Worm (Caenorhabditis elegans) whole organism, young adult: ENCODE measurements around the gene R03G8.3.

Source experiments
- B0336.3 ChIP-seq: fragments of 200-800 bp; sonication (Bioruptor generic); IDR thresholded peaks from 2 replicates; pipeline ENCODE4 v1.3.6; 2022; ENCODE audit warnings: missing genetic modification characterization, missing compliant biosample characterization
- cebp-2 ChIP-seq: fragments of 200-800 bp; sonication (Bioruptor generic); IDR thresholded peaks from 2 replicates; pipeline ENCODE4 v1.3.6; 2022; ENCODE audit warnings: missing genetic modification characterization, missing compliant biosample characterization
- repo-1 ChIP-seq: sonication (generic microtip); optimal IDR thresholded peaks from 2 replicates; lab custom pipeline; 2017; ENCODE audit warnings: mild to moderate bottlenecking, missing genetic modification characterization, missing compliant biosample characterization
- sdz-38 ChIP-seq: sonication (generic microtip); optimal IDR thresholded peaks from 2 replicates; lab custom pipeline; 2016; ENCODE audit warnings: missing genotype, missing genetic modification characterization, missing compliant biosample characterization
- tlf-1 ChIP-seq: fragments of 200-800 bp; sonication (Bioruptor generic); optimal IDR thresholded peaks from 2 replicates; lab custom pipeline; 2018; ENCODE audit warnings: mild to moderate bottlenecking, missing genetic modification characterization, missing compliant biosample characterization
- ztf-3 ChIP-seq: fragments of 200-800 bp; sonication (Bioruptor generic); optimal IDR thresholded peaks from 2 replicates; lab custom pipeline; 2018; ENCODE audit warnings: mild to moderate bottlenecking, missing genetic modification characterization, missing compliant biosample characterization

DNA sequence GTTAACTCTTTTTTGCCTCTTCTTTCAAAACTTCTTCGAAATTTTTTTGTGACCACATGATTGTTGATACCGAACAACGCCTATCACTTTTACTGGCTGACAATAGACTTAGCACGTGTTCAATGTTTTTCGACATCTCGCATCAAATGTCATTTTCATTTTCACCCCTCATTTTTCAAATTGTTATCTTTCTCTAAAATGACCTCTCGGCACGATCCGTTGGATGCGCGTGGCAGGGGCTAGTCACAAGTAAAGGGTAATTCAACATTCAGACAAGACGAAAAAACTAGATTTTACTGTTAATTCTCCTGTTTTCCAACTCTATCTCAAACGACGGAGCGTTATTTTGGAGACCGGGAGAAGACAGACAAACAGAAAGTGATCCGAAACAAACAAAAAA lies 22.7 kb downstream of the R03G8.3 start, which contains the start of gene F17H10.2:
- TF ChIP-seq sdz-38 (no peak), repo-1 (tag; lab: Kevin White, UChicago) (no peak), B0336.3 (GFP tag; lab: Robert Waterston, UW) (no peak), tlf-1 (no peak), ztf-3 (no peak), cebp-2 (GFP tag; lab: Robert Waterston, UW) (no peak)
